Worm (Caenorhabditis elegans): Measurements from ENCODE around the gene dmsr-12.

The dmsr-12 gene

ce11 chrV:6792565-6792964 lies 13.7 kb downstream of the dmsr-12 start, which contains the start of gene gck-2:
Gene gck-2, minus strand, starts transcription at chrV:6792665.
- TF ChIP-seq hlh-15 (tag; optimal IDR thresholded peaks at IDR 0.05): no peak
- no peak for TF ChIP-seq hlh-13 (GFP tag; optimal IDR thresholded peaks at IDR 0.05)
- TF ChIP-seq gmeb-2 (tag; optimal IDR thresholded peaks at IDR 0.05): no peak
- no peak for TF ChIP-seq ceh-48 (tag; optimal IDR thresholded peaks at IDR 0.05)
- no peak for TF ChIP-seq C38D4.7 (GFP tag; optimal IDR thresholded peaks at IDR 0.05)
- no peak for TF ChIP-seq ref-2 (tag; optimal IDR thresholded peaks at IDR 0.05)
- TF ChIP-seq ceh-22 (tag; optimal IDR thresholded peaks at IDR 0.05): no peak
- TF ChIP-seq zip-5 (tag; optimal IDR thresholded peaks at IDR 0.05): no peak
- TF ChIP-seq eyg-1 (tag; optimal IDR thresholded peaks at IDR 0.05): no peak
- no peak for TF ChIP-seq ceh-2 (tag; optimal IDR thresholded peaks at IDR 0.05)
- TF ChIP-seq nhr-11 (tag; optimal IDR thresholded peaks at IDR 0.05): no peak
- TF ChIP-seq sox-2 (GFP tag; IDR thresholded peaks at IDR 0.05): no peak
- TF ChIP-seq ahr-1 (tag; optimal IDR thresholded peaks at IDR 0.05): no peak
- TF ChIP-seq tbx-7 (tag; optimal IDR thresholded peaks at IDR 0.05): no peak
- no peak for TF ChIP-seq odd-2 (tag; optimal IDR thresholded peaks at IDR 0.05)

- TF ChIP-seq lim-6 (tag; optimal IDR thresholded peaks at IDR 0.05) (no peak), ama-1 (optimal IDR thresholded peaks at IDR 0.05) (peak; percentile 46)
These were observed 18.3 kb downstream of the dmsr-12 start, which contains the start of gene ZC404.2 for ce11 chrV:6787906-6788430. Gene ZC404.2, plus strand, starts transcription at chrV:6787952.

ce11 chrV:6784853-6785492 lies 21.3 kb downstream of the dmsr-12 start, which contains the start of the genes spn-4 and spe-39:
Gene spn-4, minus strand, starts transcription at chrV:6784903.
Gene spe-39, plus strand, starts transcription at chrV:6785451.
- peak; percentile 28 for TF ChIP-seq sox-4 (tag; optimal IDR thresholded peaks at IDR 0.05)
- peak; percentile 7 for TF ChIP-seq fax-1 (tag; optimal IDR thresholded peaks at IDR 0.05)
- peak; percentile 47 for TF ChIP-seq madf-2 (tag; optimal IDR thresholded peaks at IDR 0.05)
- no peak for TF ChIP-seq pros-1 (tag; optimal IDR thresholded peaks at IDR 0.05)
- no peak for TF ChIP-seq unc-86 (tag; optimal IDR thresholded peaks at IDR 0.05)
- peak; percentile 62 for TF ChIP-seq sox-2 (GFP tag; IDR thresholded peaks at IDR 0.05)
- peak; percentile 39 for TF ChIP-seq C08G9.2 (tag; optimal IDR thresholded peaks at IDR 0.05)
- peak; percentile 20 for TF ChIP-seq ceh-2 (tag; optimal IDR thresholded peaks at IDR 0.05)
- peak; percentile 1 for TF ChIP-seq unc-55 (GFP tag; optimal IDR thresholded peaks at IDR 0.05)
- peak; percentile 48 for TF ChIP-seq tbx-2 (tag; optimal IDR thresholded peaks at IDR 0.05)
- TF ChIP-seq elt-4 (tag; optimal IDR thresholded peaks at IDR 0.05): no peak
- peak; percentile 21 for TF ChIP-seq odd-2 (tag; optimal IDR thresholded peaks at IDR 0.05)
- TF ChIP-seq zip-5 (tag; optimal IDR thresholded peaks at IDR 0.05): peak; percentile 10
- TF ChIP-seq ztf-16 (tag; optimal IDR thresholded peaks at IDR 0.05): peak; percentile 29
- peak; percentile 35 for TF ChIP-seq K09A11.1 (tag; optimal IDR thresholded peaks at IDR 0.05; ENCODE audit: insufficient read depth)
- peak; percentile 39 for TF ChIP-seq ceh-31 (tag; optimal IDR thresholded peaks at IDR 0.05)
- TF ChIP-seq unc-42 (tag; optimal IDR thresholded peaks at IDR 0.05): peak; percentile 71
- TF ChIP-seq npax-4 (tag; optimal IDR thresholded peaks at IDR 0.05): no peak
- TF ChIP-seq ceh-9 (tag; optimal IDR thresholded peaks at IDR 0.05): no peak
- TF ChIP-seq elt-2 (tag; optimal IDR thresholded peaks at IDR 0.05): peak; percentile 59
- TF ChIP-seq pax-1 (tag; optimal IDR thresholded peaks at IDR 0.05): peak; percentile 64
- no peak for TF ChIP-seq che-1 (tag; optimal IDR thresholded peaks at IDR 0.05)
- peak; percentile 29 for TF ChIP-seq dve-1 (tag; optimal IDR thresholded peaks at IDR 0.05)
- peak; percentile 8 for TF ChIP-seq ceh-14 (tag; optimal IDR thresholded peaks at IDR 0.05)
- TF ChIP-seq nfya-1 (tag; optimal IDR thresholded peaks at IDR 0.05): peak; percentile 74
- peak; percentile 30 for TF ChIP-seq Y22D7AL.16 (tag; optimal IDR thresholded peaks at IDR 0.05)
- peak; percentile 16 for TF ChIP-seq ref-2 (tag; optimal IDR thresholded peaks at IDR 0.05)
- no peak for TF ChIP-seq gmeb-2 (tag; optimal IDR thresholded peaks at IDR 0.05)
